Fruit fly (Drosophila melanogaster) whole organism, embryonic: ENCODE results near the gene CG14125.

Experiments used
- Asciz ChIP-seq: fragments of 200-800 bp; sonication (Bioruptor generic); optimal IDR thresholded peaks from 2 replicates; lab custom pipeline; 2017; ENCODE audit warnings: missing biosample characterization, mild to moderate bottlenecking, missing genetic modification characterization, missing genetic modification reagents
- Awh ChIP-seq: fragments of 200-800 bp; sonication (Bioruptor generic); IDR thresholded peaks from 2 replicates; pipeline ENCODE4, ENCODE4 v1.3.6; 2022; ENCODE audit warnings: missing biosample characterization, missing genetic modification characterization
- Blimp-1 ChIP-seq: fragments of 200-800 bp; sonication (Bioruptor generic); optimal IDR thresholded peaks from 3 replicates; lab custom pipeline; 2018; ENCODE audit warnings: missing biosample characterization, missing genetic modification characterization, mild to moderate bottlenecking, moderate library complexity, missing genetic modification reagents
- CG10462 ChIP-seq: fragments of 200-800 bp; sonication (Bioruptor generic); optimal IDR thresholded peaks from 2 replicates; lab custom pipeline; 2016; ENCODE audit warnings: missing biosample characterization, missing genetic modification characterization
- CG11504 ChIP-seq: fragments of 200-800 bp; sonication (Bioruptor generic); optimal IDR thresholded peaks from 3 replicates; lab custom pipeline; 2019; ENCODE audit warnings: missing biosample characterization, mild to moderate bottlenecking, missing genetic modification characterization, moderate library complexity
- CG11560 ChIP-seq: fragments of 200-800 bp; sonication (Bioruptor generic); IDR thresholded peaks from 3 replicates; pipeline ENCODE4 v1.3.6; 2022; ENCODE audit warnings: missing biosample characterization, missing genetic modification characterization
- CG11696 ChIP-seq: fragments of 200-800 bp; sonication (Bioruptor generic); IDR thresholded peaks from 2 replicates; pipeline ENCODE4 v1.3.6; 2022; ENCODE audit warnings: missing biosample characterization, missing genetic modification characterization
- CG12769 ChIP-seq: fragments of 200-800 bp; sonication (Bioruptor generic); optimal IDR thresholded peaks from 2 replicates; lab custom pipeline; 2019; ENCODE audit warnings: missing biosample characterization, mild to moderate bottlenecking, missing genetic modification characterization, moderate library complexity
- CG16815 ChIP-seq: fragments of 200-800 bp; sonication (Bioruptor generic); optimal IDR thresholded peaks from 3 replicates; lab custom pipeline; 2017; ENCODE audit warnings: missing biosample characterization, mild to moderate bottlenecking, missing genetic modification characterization
- CG17359 ChIP-seq: fragments of 200-800 bp; sonication (Bioruptor generic); optimal IDR thresholded peaks from 3 replicates; lab custom pipeline; 2018; ENCODE audit warnings: missing biosample characterization, mild to moderate bottlenecking, missing genetic modification characterization, moderate library complexity
- CG18262 ChIP-seq: fragments of 200-800 bp; optimal IDR thresholded peaks from 3 replicates; lab custom pipeline; 2019; ENCODE audit warnings: missing biosample characterization, mild to moderate bottlenecking, missing genetic modification characterization, moderate library complexity
- CG2199 ChIP-seq: fragments of 200-800 bp; sonication (Bioruptor generic); IDR thresholded peaks from 3 replicates; pipeline ENCODE4 v1.3.6; 2022; ENCODE audit warnings: missing biosample characterization, missing genetic modification characterization
- CG2678 ChIP-seq: fragments of 200-800 bp; sonication (Bioruptor generic); optimal IDR thresholded peaks from 3 replicates; lab custom pipeline; 2019; ENCODE audit warnings: missing biosample characterization, mild to moderate bottlenecking, missing genetic modification characterization, moderate library complexity
- CG2712 ChIP-seq: fragments of 200-800 bp; optimal IDR thresholded peaks from 3 replicates; lab custom pipeline; 2019; ENCODE audit warnings: missing biosample characterization, mild to moderate bottlenecking, missing genetic modification characterization, moderate library complexity
- CG30431 ChIP-seq: fragments of 200-800 bp; sonication (Bioruptor generic); optimal IDR thresholded peaks from 2 replicates; lab custom pipeline; 2017; ENCODE audit warnings: missing biosample characterization, missing genetic modification characterization
- CG31441 ChIP-seq: fragments of 200-800 bp; sonication (Bioruptor generic); IDR thresholded peaks from 2 replicates; pipeline ENCODE4 v1.3.6; 2022; ENCODE audit warnings: missing biosample characterization, missing genetic modification characterization
- CG34224 ChIP-seq: fragments of 200-800 bp; sonication (Bioruptor generic); IDR thresholded peaks from 3 replicates; pipeline ENCODE4 v1.3.6; 2022; ENCODE audit warnings: missing biosample characterization, missing genetic modification characterization; ENCODE audit not compliant: partially characterized antibody
- CG4360 ChIP-seq: fragments of 200-800 bp; sonication (Bioruptor generic); IDR thresholded peaks from 2 replicates; pipeline ENCODE4 v1.3.6; 2022; ENCODE audit warnings: missing biosample characterization, missing genetic modification characterization
- CG4730 ChIP-seq: fragments of 200-800 bp; sonication (Bioruptor generic); IDR thresholded peaks from 2 replicates; pipeline ENCODE4 v1.3.6; 2022; ENCODE audit warnings: missing biosample characterization, missing genetic modification characterization
- CG6813 ChIP-seq: fragments of 200-800 bp; sonication (Bioruptor generic); optimal IDR thresholded peaks from 2 replicates; lab custom pipeline; 2017; ENCODE audit warnings: missing biosample characterization, missing genetic modification characterization, mild to moderate bottlenecking, moderate library complexity, missing genetic modification reagents
- CG7372 ChIP-seq: fragments of 200-800 bp; sonication (Bioruptor generic); IDR thresholded peaks from 2 replicates; pipeline ENCODE4 v1.3.6; 2022; ENCODE audit warnings: missing biosample characterization, missing genetic modification characterization
- CG7556 ChIP-seq: fragments of 200-800 bp; sonication (Bioruptor generic); optimal IDR thresholded peaks from 2 replicates; lab custom pipeline; 2017; ENCODE audit warnings: missing biosample characterization, mild to moderate bottlenecking, missing genetic modification characterization
- CG8359 ChIP-seq: fragments of 200-800 bp; sonication (Bioruptor generic); optimal IDR thresholded peaks from 2 replicates; lab custom pipeline; 2017; ENCODE audit warnings: missing biosample characterization, mild to moderate bottlenecking, missing genetic modification characterization, borderline replicate concordance
- CG8765 ChIP-seq: fragments of 200-800 bp; sonication (Bioruptor generic); IDR thresholded peaks from 2 replicates; pipeline ENCODE4 v1.3.6; 2022; ENCODE audit warnings: missing biosample characterization, missing genetic modification characterization
- CTCF ChIP-seq: fragments of 200-800 bp; sonication (Bioruptor generic); optimal IDR thresholded peaks from 2 replicates; lab custom pipeline; 2017; ENCODE audit warnings: missing biosample characterization, mild to moderate bottlenecking, missing genetic modification characterization, moderate library complexity
- Drgx ChIP-seq: fragments of 200-800 bp; sonication (Bioruptor generic); IDR thresholded peaks from 2 replicates; pipeline ENCODE4 v1.3.6; 2022; ENCODE audit warnings: missing biosample characterization, missing genetic modification characterization
- Hr51 ChIP-seq, 2 experiments: fragments of 200-800 bp; sonication (Bioruptor generic); optimal IDR thresholded peaks; 2 replicates in 1 of 2; 3 replicates in 1 of 2; lab custom pipeline; 2016 to 2018; ENCODE audit warnings: missing biosample characterization in 2 of 2, missing genetic modification characterization in 2 of 2, mild to moderate bottlenecking in 1 of 2, moderate library complexity in 1 of 2
- Sox102F ChIP-seq: fragments of 200-800 bp; sonication (Bioruptor generic); optimal IDR thresholded peaks from 2 replicates; lab custom pipeline; 2018; ENCODE audit warnings: missing biosample characterization, mild to moderate bottlenecking, missing genetic modification characterization, moderate library complexity
- Ssrp ChIP-seq: fragments of 200-800 bp; sonication (Bioruptor generic); optimal IDR thresholded peaks from 2 replicates; lab custom pipeline; 2018; ENCODE audit warnings: missing biosample characterization, mild to moderate bottlenecking, missing genetic modification characterization, moderate library complexity
- Xrp1 ChIP-seq: fragments of 200-800 bp; sonication (Bioruptor generic); IDR thresholded peaks from 2 replicates; pipeline ENCODE4 v1.3.6; 2022; ENCODE audit warnings: missing biosample characterization, missing genetic modification characterization
- az2 ChIP-seq: fragments of 200-800 bp; sonication (Bioruptor generic); optimal IDR thresholded peaks from 3 replicates; lab custom pipeline; 2016; ENCODE audit warnings: missing biosample characterization, missing genetic modification characterization
- bsh ChIP-seq, 2 experiments: fragments of 200-800 bp; sonication (Bioruptor generic); optimal IDR thresholded peaks; 2 replicates each; lab custom pipeline; 2017 to 2018; ENCODE audit warnings: mild to moderate bottlenecking in 2 of 2, missing biosample characterization in 2 of 2, missing genetic modification characterization in 2 of 2, moderate library complexity in 1 of 2
- dmrt11E ChIP-seq: fragments of 200-800 bp; sonication (Bioruptor generic); optimal IDR thresholded peaks from 3 replicates; lab custom pipeline; 2018; ENCODE audit warnings: missing biosample characterization, mild to moderate bottlenecking, missing genetic modification characterization, moderate library complexity
- eve ChIP-seq, 2 experiments: fragments of >200 bp; optimal IDR thresholded peaks; 2 replicates each; lab custom pipeline; 2017; ENCODE audit warnings: missing biosample characterization in 2 of 2, missing genetic modification characterization in 2 of 2
- gem ChIP-seq: fragments of 200-800 bp; sonication (Bioruptor generic); optimal IDR thresholded peaks from 2 replicates; lab custom pipeline; 2019; ENCODE audit warnings: missing biosample characterization, mild to moderate bottlenecking, missing genetic modification characterization, moderate library complexity
- lab ChIP-seq: fragments of 200-800 bp; sonication (Bioruptor generic); optimal IDR thresholded peaks from 3 replicates; lab custom pipeline; 2017; ENCODE audit warnings: missing biosample characterization, missing genetic modification characterization, mild to moderate bottlenecking, moderate library complexity, missing genetic modification reagents
- lola ChIP-seq, 3 experiments: fragments of >200 bp in 2 of 3; fragments of 200-800 bp in 1 of 3; sonication (Bioruptor generic) in 1 of 3; optimal IDR thresholded peaks; 2 replicates each; lab custom pipeline; 2017 to 2019; ENCODE audit warnings: missing biosample characterization in 3 of 3, missing genetic modification characterization in 3 of 3, mild to moderate bottlenecking in 1 of 3, moderate library complexity in 1 of 3
- phol ChIP-seq: fragments of 200-800 bp; sonication (Bioruptor generic); optimal IDR thresholded peaks from 3 replicates; lab custom pipeline; 2018; ENCODE audit warnings: missing biosample characterization, mild to moderate bottlenecking, missing genetic modification characterization, moderate library complexity
- row ChIP-seq: fragments of 200-800 bp; sonication (Bioruptor generic); IDR thresholded peaks from 3 replicates; pipeline ENCODE4 v1.3.6; 2022; ENCODE audit warnings: missing biosample characterization, missing genetic modification characterization
- sens ChIP-seq: fragments of 200-800 bp; sonication (Bioruptor generic); peaks from one replicate; lab custom pipeline; 2016; ENCODE audit warnings: missing biosample characterization, missing genetic modification characterization
- stwl ChIP-seq: fragments of 200-800 bp; sonication (Bioruptor generic); optimal IDR thresholded peaks from 3 replicates; lab custom pipeline; 2018; ENCODE audit warnings: missing biosample characterization, mild to moderate bottlenecking, missing genetic modification characterization, moderate library complexity
- tin ChIP-seq: fragments of 200-800 bp; sonication (Bioruptor generic); optimal IDR thresholded peaks from 3 replicates; lab custom pipeline; 2016; ENCODE audit warnings: missing biosample characterization, missing genetic modification characterization
- unpg ChIP-seq: fragments of 200-800 bp; sonication (Bioruptor generic); optimal IDR thresholded peaks from 3 replicates; lab custom pipeline; 2018; ENCODE audit warnings: missing biosample characterization, mild to moderate bottlenecking, missing genetic modification characterization, moderate library complexity

CG14125 gene

dm6 chr3L:12016186-12016585, 41.5 kb downstream of the CG14125 start (continued):
- TF ChIP-seq CG30431 = no peak
- no peak for TF ChIP-seq CG8765 (GFP tag; lab: Robert Waterston, UW)

dm6 chr3L:12021903-12022302, 47.2 kb downstream of the CG14125 start:
- peak; percentile 98 for TF ChIP-seq CG2199 (GFP tag; lab: Robert Waterston, UW)
- peak; percentile 99 for TF ChIP-seq CG8359 (GFP tag; lab: Kevin White, UChicago)
- TF ChIP-seq Awh (GFP tag; lab: Robert Waterston, UW) = peak; percentile 58; the same call in 1 of the 2 replicates
- TF ChIP-seq CTCF (GFP tag; lab: Kevin White, UChicago) = peak; percentile 88
- no peak for TF ChIP-seq tin (GFP tag; lab: Kevin White, UChicago)
- TF ChIP-seq CG11560 (tag; lab: Robert Waterston, UW) = no peak
- no peak for TF ChIP-seq CG4360 (GFP tag; lab: Robert Waterston, UW)
- TF ChIP-seq CG34224 (GFP tag; lab: Robert Waterston, UW) = no peak

- TF ChIP-seq lab (GFP tag; lab: Kevin White, UChicago) = no peak
- peak; percentile 1 for TF ChIP-seq az2
- peak; percentile 41 for TF ChIP-seq CG11504 (tag; lab: Kevin White, UChicago)
- no peak for TF ChIP-seq CG7372 (GFP tag; lab: Robert Waterston, UW)
- peak; percentile 18 for TF ChIP-seq CG18262
- peak; percentile 14; the same call in 1 of the 2 replicates for TF ChIP-seq Xrp1 (GFP tag; lab: Robert Waterston, UW)
- TF ChIP-seq Drgx = peak; percentile 56; the same call in 1 of the 2 replicates
- peak; percentile 44 for TF ChIP-seq CG17359
- TF ChIP-seq unpg (GFP tag; lab: Kevin White, UChicago) = peak; percentile 1
- no peak for TF ChIP-seq eve (GFP tag; optimal IDR thresholded peaks at IDR 0.05; lab: Kevin White, UChicago)
- TF ChIP-seq bsh (GFP tag; optimal IDR thresholded peaks at IDR 0.05; lab: Kevin White, UChicago) = peak in 1 of 2 experiments; percentile 28
- 0 out of 2 replicates have a peak, but pooled peaks have one; percentile 25 for TF ChIP-seq CG31441 (GFP tag; lab: Robert Waterston, UW)
- TF ChIP-seq sens (GFP tag; lab: Kevin White, UChicago) = peak; percentile 8
- TF ChIP-seq CG16815 (GFP tag; lab: Kevin White, UChicago) = no peak
- TF ChIP-seq CG8359 (GFP tag; lab: Kevin White, UChicago) = peak; percentile 97
- TF ChIP-seq CG6813 (GFP tag; lab: Kevin White, UChicago) = no peak
- TF ChIP-seq dmrt11E (tag; lab: Kevin White, UChicago) = peak; percentile 9
- peak in 1 of 3 experiments; percentile 1 for TF ChIP-seq lola (GFP tag; optimal IDR thresholded peaks at IDR 0.05; lab: Kevin White, UChicago)
- TF ChIP-seq Ssrp (tag; lab: Kevin White, UChicago) = peak; percentile 33
- no peak for TF ChIP-seq CG7556 (GFP tag; lab: Kevin White, UChicago)
- peak; percentile 41 for TF ChIP-seq Sox102F
- TF ChIP-seq Asciz (GFP tag; lab: Kevin White, UChicago) = no peak
- peak; percentile 65; the same call in 1 of the 2 replicates for TF ChIP-seq CG11696 (GFP tag; lab: Robert Waterston, UW)
- peak; percentile 41; the same call in 1 of the 3 replicates for TF ChIP-seq row (GFP tag; lab: Robert Waterston, UW)
- no peak for TF ChIP-seq CG10462 (GFP tag; lab: Kevin White, UChicago)
- TF ChIP-seq gem = peak; percentile 35
- TF ChIP-seq CG12769 = no peak
- TF ChIP-seq phol (tag; lab: Kevin White, UChicago) = peak; percentile 5
- peak; percentile 29 for TF ChIP-seq Blimp-1
- peak in 1 of 2 experiments; percentile 13 for TF ChIP-seq Hr51 (GFP tag; optimal IDR thresholded peaks at IDR 0.05; lab: Kevin White, UChicago)
- peak; percentile 6 for TF ChIP-seq CG2712
- TF ChIP-seq stwl = no peak
- no peak for TF ChIP-seq CG4730 (GFP tag; lab: Robert Waterston, UW)
- peak; percentile 9 for TF ChIP-seq CG2678 (tag; lab: Kevin White, UChicago)
These were observed 48.6 kb downstream of the CG14125 start for dm6 chr3L:12023137-12023792.
